Fruit fly (Drosophila melanogaster) whole organism, pupa: Measurements from ENCODE around the gene Sik2.

Experiments used
- CG10348 ChIP-seq: fragments of 200-800 bp; sonication (Bioruptor generic); IDR thresholded peaks from 2 replicates; pipeline ENCODE4 v1.3.6; 2022; ENCODE audit warnings: missing biosample characterization, missing genetic modification characterization
- CG12605 ChIP-seq: fragments of 200-800 bp; sonication (Bioruptor generic); IDR thresholded peaks from 2 replicates; pipeline ENCODE4 v1.3.6; 2022; ENCODE audit warnings: missing biosample characterization, missing genetic modification characterization
- CG13204 ChIP-seq: fragments of 200-800 bp; sonication (Bioruptor generic); optimal IDR thresholded peaks from 2 replicates; lab custom pipeline; 2018; ENCODE audit warnings: missing biosample characterization, mild to moderate bottlenecking, missing genetic modification characterization, moderate library complexity
- CG14655 ChIP-seq: fragments of 200-800 bp; sonication (Bioruptor generic); optimal IDR thresholded peaks from 3 replicates; lab custom pipeline; 2017; ENCODE audit warnings: mild to moderate bottlenecking, missing biosample characterization, missing genetic modification reagents, missing genetic modification characterization
- CG15710 ChIP-seq: fragments of 200-800 bp; sonication (Bioruptor generic); optimal IDR thresholded peaks from 2 replicates; lab custom pipeline; 2018; ENCODE audit warnings: missing biosample characterization, mild to moderate bottlenecking, missing genetic modification characterization, moderate library complexity
- CG17806 ChIP-seq: fragments of 200-800 bp; sonication (Bioruptor generic); optimal IDR thresholded peaks from 2 replicates; lab custom pipeline; 2018; ENCODE audit warnings: missing biosample characterization, mild to moderate bottlenecking, missing genetic modification characterization, moderate library complexity
- CG32121 ChIP-seq: fragments of 200-800 bp; sonication (Bioruptor generic); IDR thresholded peaks from 2 replicates; pipeline ENCODE4 v1.3.6; 2022; ENCODE audit warnings: missing biosample characterization, missing genetic modification characterization
- CG34367 ChIP-seq: fragments of 200-800 bp; sonication (Bioruptor generic); optimal IDR thresholded peaks from 2 replicates; lab custom pipeline; 2018; ENCODE audit warnings: missing biosample characterization, mild to moderate bottlenecking, missing genetic modification characterization
- CG4496 ChIP-seq: fragments of 200-800 bp; sonication (Bioruptor generic); IDR thresholded peaks from 3 replicates; pipeline ENCODE4 v1.3.6; 2022; ENCODE audit warnings: missing biosample characterization, missing genetic modification characterization
- CG8159 ChIP-seq: fragments of 200-800 bp; sonication (Bioruptor generic); optimal IDR thresholded peaks from 3 replicates; lab custom pipeline; 2018; ENCODE audit warnings: missing biosample characterization, mild to moderate bottlenecking, missing genetic modification characterization, moderate library complexity
- CG8301 ChIP-seq: fragments of 200-800 bp; sonication (Bioruptor generic); optimal IDR thresholded peaks from 2 replicates; lab custom pipeline; 2018; ENCODE audit warnings: missing biosample characterization, mild to moderate bottlenecking, missing genetic modification characterization
- CG9948 ChIP-seq: fragments of 200-800 bp; sonication (Bioruptor generic); optimal IDR thresholded peaks from 2 replicates; lab custom pipeline; 2018; ENCODE audit warnings: missing biosample characterization, mild to moderate bottlenecking, missing genetic modification characterization, moderate library complexity
- D1 ChIP-seq: fragments of 200-800 bp; sonication (Bioruptor generic); optimal IDR thresholded peaks from 2 replicates; lab custom pipeline; 2018; ENCODE audit warnings: missing biosample characterization, mild to moderate bottlenecking, missing genetic modification characterization, moderate library complexity
- EcR ChIP-seq: fragments of 200-800 bp; sonication (Bioruptor generic); optimal IDR thresholded peaks from 3 replicates; lab custom pipeline; 2019; ENCODE audit warnings: missing biosample characterization, missing genetic modification characterization, mild to moderate bottlenecking, moderate library complexity, missing genetic modification reagents
- Ets98B ChIP-seq: fragments of 200-800 bp; sonication (Bioruptor generic); IDR thresholded peaks from 2 replicates; pipeline ENCODE4 v1.3.6; 2022; ENCODE audit warnings: missing biosample characterization, missing genetic modification characterization
- Pif1A ChIP-seq: fragments of 200-800 bp; sonication (Bioruptor generic); optimal IDR thresholded peaks from 3 replicates; lab custom pipeline; 2016; ENCODE audit warnings: missing biosample characterization, missing genetic modification characterization
- Pif1B ChIP-seq: fragments of 200-800 bp; sonication (Bioruptor generic); optimal IDR thresholded peaks from 3 replicates; lab custom pipeline; 2016; ENCODE audit warnings: missing biosample characterization, missing genetic modification characterization
- Snoo ChIP-seq: fragments of 200-800 bp; sonication (Bioruptor generic); optimal IDR thresholded peaks from 3 replicates; lab custom pipeline; 2017; ENCODE audit warnings: missing biosample characterization, mild to moderate bottlenecking, missing genetic modification characterization, inconsistent platforms
- fd96Ca ChIP-seq: fragments of 200-800 bp; sonication (Bioruptor generic); IDR thresholded peaks from 3 replicates; pipeline ENCODE4 v1.3.6; 2022; ENCODE audit warnings: missing biosample characterization, missing genetic modification characterization
- gl ChIP-seq: fragments of 200-800 bp; sonication (Bioruptor generic); optimal IDR thresholded peaks from 2 replicates; lab custom pipeline; 2018; ENCODE audit warnings: missing biosample characterization, mild to moderate bottlenecking, missing genetic modification characterization
- rn ChIP-seq: fragments of 200-800 bp; sonication (Bioruptor generic); IDR thresholded peaks from 2 replicates; pipeline ENCODE4 v1.3.6; 2022; ENCODE audit warnings: missing biosample characterization, missing genetic modification characterization

The Sik2 gene

DNA sequence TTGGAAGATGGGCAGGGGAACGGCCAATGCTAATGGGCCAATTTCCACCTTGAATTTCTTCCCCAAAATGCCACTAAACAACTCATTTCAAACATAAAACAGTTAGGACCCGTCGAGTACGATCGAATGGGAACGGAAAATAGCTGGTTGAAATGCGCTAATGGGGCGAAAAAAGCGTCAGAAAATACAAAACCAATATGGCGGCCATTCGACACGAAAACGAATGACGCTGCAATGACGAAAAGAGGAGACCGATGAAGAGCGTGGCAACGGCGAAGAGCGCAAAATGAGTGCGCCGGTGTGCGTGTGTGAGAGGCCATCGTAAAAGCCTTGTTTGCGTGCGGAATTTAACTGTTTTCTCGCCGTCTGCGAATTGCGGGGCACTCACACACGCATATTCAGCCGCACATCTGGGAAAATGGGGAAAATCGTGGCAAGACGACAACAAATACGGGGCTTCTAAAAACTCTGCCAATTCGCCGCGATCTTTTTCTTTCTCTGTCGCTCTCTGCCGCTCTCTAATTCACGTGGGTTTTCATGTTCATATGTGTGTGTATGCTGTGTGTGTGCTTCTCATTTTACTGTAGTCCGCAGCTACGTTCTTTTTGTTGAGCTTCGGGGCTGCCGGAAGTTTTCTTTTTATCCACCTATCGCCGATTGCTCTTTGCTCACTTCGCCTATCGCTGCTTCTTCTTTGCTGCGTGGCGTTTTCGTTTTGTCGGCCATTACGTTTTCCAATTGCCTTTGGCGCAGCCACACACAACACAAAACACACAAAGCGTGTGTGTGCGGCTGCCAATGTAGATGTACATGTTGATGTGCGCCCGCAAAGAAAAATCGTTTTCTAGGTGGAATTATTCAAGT lies 51.5 kb downstream of the Sik2 start, which contains the start of gene east:
Gene east (plus strand): TSS at position 851 of the 864 bp plus-strand sequence.
- TF ChIP-seq CG9948 (tag; lab: Kevin White, UChicago), result no peak
- TF ChIP-seq CG8159 (tag; lab: Kevin White, UChicago), result no peak
- TF ChIP-seq CG13204 (GFP tag; lab: Kevin White, UChicago), result peak; percentile 37
- no peak for TF ChIP-seq CG34367 (tag; lab: Kevin White, UChicago)
- TF ChIP-seq CG12605 (GFP tag; lab: Robert Waterston, UW), result no peak
- TF ChIP-seq CG15710 (tag; lab: Kevin White, UChicago), result no peak
- no peak for TF ChIP-seq Pif1B (GFP tag; lab: Kevin White, UChicago)
- TF ChIP-seq D1 (tag; lab: Kevin White, UChicago), result no peak
- TF ChIP-seq Snoo (tag; lab: Kevin White, UChicago), result no peak
- TF ChIP-seq fd96Ca, result no peak; the same call in 2 of the 3 replicates
- no peak for TF ChIP-seq Ets98B
- TF ChIP-seq rn, result no peak
- TF ChIP-seq gl (tag; lab: Kevin White, UChicago), result peak; percentile 57
- no peak for TF ChIP-seq Pif1A (GFP tag; lab: Kevin White, UChicago)
- no peak for TF ChIP-seq CG10348 (GFP tag; lab: Robert Waterston, UW)
- TF ChIP-seq EcR (GFP tag; lab: Kevin White, UChicago), result no peak
- TF ChIP-seq CG14655 (GFP tag; lab: Kevin White, UChicago), result no peak
- TF ChIP-seq CG32121 (GFP tag; lab: Robert Waterston, UW), result no peak
- no peak for TF ChIP-seq CG17806 (tag; lab: Kevin White, UChicago)
- TF ChIP-seq CG4496, result 0 out of 3 replicates have a peak, but pooled peaks have one; percentile 30
- no peak for TF ChIP-seq CG8301 (tag; lab: Kevin White, UChicago)

DNA sequence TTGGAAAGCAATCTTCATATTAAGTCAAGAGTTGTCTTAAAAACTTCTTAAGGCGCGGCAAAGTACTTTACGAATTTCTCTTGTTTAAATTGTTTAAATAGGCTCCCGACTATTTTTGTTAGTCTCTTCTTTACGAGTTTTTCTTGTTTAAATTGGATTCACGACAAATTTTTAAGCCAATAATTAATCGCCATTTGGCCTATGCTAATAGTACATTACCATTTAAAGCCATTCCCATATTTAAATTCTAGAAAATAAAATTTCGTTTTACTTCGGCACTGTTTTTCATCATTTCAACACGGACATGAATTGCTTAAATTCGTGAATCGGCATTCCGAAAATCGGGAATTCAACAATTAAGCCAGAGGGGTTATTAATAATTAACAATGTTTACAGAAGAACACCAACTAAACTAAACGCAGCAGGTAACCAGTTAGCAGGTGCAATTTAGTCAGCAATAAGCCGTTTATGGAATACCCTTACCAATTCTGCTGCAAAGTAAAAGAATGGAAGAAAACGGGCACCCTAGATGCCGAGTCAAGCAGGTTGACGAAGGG lies 52.2 kb downstream of the Sik2 start:
- TF ChIP-seq CG4496, result peak; percentile 61; the same call in 2 of the 3 replicates
- peak; percentile 70 for TF ChIP-seq CG8159 (tag; lab: Kevin White, UChicago)
- TF ChIP-seq EcR (GFP tag; lab: Kevin White, UChicago), result no peak
- peak; percentile 38; the same call in 1 of the 2 replicates for TF ChIP-seq CG32121 (GFP tag; lab: Robert Waterston, UW)
- TF ChIP-seq CG12605 (GFP tag; lab: Robert Waterston, UW), result 0 out of 2 replicates have a peak, but pooled peaks have one; percentile 13
- TF ChIP-seq Pif1B (GFP tag; lab: Kevin White, UChicago), result peak; percentile 53
- peak; percentile 62 for TF ChIP-seq rn
- peak; percentile 49 for TF ChIP-seq CG17806 (tag; lab: Kevin White, UChicago)
- no peak for TF ChIP-seq CG13204 (GFP tag; lab: Kevin White, UChicago)
- TF ChIP-seq Pif1A (GFP tag; lab: Kevin White, UChicago), result peak; percentile 65
- no peak for TF ChIP-seq gl (tag; lab: Kevin White, UChicago)
- TF ChIP-seq Ets98B, result peak; percentile 51
- TF ChIP-seq CG15710 (tag; lab: Kevin White, UChicago), result peak; percentile 69
- peak; percentile 42; the same call in 2 of the 3 replicates for TF ChIP-seq fd96Ca
- peak; percentile 46 for TF ChIP-seq CG34367 (tag; lab: Kevin White, UChicago)
- no peak for TF ChIP-seq D1 (tag; lab: Kevin White, UChicago)
- peak; percentile 86 for TF ChIP-seq CG14655 (GFP tag; lab: Kevin White, UChicago)
- peak; percentile 61 for TF ChIP-seq Snoo (tag; lab: Kevin White, UChicago)
- no peak for TF ChIP-seq CG10348 (GFP tag; lab: Robert Waterston, UW)
- peak; percentile 71 for TF ChIP-seq CG9948 (tag; lab: Kevin White, UChicago)
- TF ChIP-seq CG8301 (tag; lab: Kevin White, UChicago), result peak; percentile 64

- TF ChIP-seq fd96Ca, result no peak
- no peak for TF ChIP-seq CG12605 (GFP tag; lab: Robert Waterston, UW)
- TF ChIP-seq, all 21 proteins: peak for 0
These were observed 52.7 kb downstream of the Sik2 start, which contains the start of gene PIG-K for dm6 chrX:2008953-2009452. Gene PIG-K, minus strand, starts transcription at chrX:2009364.

DNA sequence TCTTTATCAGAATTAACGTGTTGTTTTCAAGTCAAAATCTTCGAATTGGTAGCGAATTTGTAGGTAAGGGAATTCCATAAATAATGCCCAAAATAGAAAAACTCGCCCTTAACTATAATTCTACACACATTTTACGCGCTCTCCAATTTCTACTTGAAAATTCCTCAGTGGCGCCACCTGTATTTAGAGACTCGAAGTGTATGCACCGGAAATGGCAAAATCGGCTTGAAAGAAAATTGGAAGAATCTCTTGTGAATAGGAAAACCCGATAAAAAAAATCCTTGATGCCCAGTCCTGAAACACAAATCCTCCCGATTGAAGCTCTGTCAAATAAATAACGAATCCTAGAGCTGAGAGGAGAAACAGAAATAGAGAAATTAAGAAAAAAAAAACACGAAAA lies 55.9 kb downstream of the Sik2 start:
- TF ChIP-seq CG34367 (tag; lab: Kevin White, UChicago), result peak; percentile 37
- TF ChIP-seq rn, result no peak
- peak; percentile 62 for TF ChIP-seq CG4496
- TF ChIP-seq Ets98B, result peak; percentile 18; the same call in 1 of the 2 replicates
- TF ChIP-seq CG8301 (tag; lab: Kevin White, UChicago), result no peak
- no peak for TF ChIP-seq CG8159 (tag; lab: Kevin White, UChicago)
- peak; percentile 4 for TF ChIP-seq CG17806 (tag; lab: Kevin White, UChicago)
- no peak for TF ChIP-seq CG10348 (GFP tag; lab: Robert Waterston, UW)
- TF ChIP-seq CG15710 (tag; lab: Kevin White, UChicago), result peak; percentile 8
- no peak for TF ChIP-seq gl (tag; lab: Kevin White, UChicago)
- TF ChIP-seq Pif1A (GFP tag; lab: Kevin White, UChicago), result no peak
- TF ChIP-seq CG12605 (GFP tag; lab: Robert Waterston, UW), result peak; percentile 24; the same call in 1 of the 2 replicates
- no peak for TF ChIP-seq fd96Ca
